Fruit fly (Drosophila melanogaster) whole organism, embryonic: Measurements from ENCODE around the gene Klp67A.
A peak's percentile ranks its signal among the peaks of the same experiment; 100 is the strongest.

Experiments used
- Abd-B ChIP-seq: fragments of 200-800 bp; sonication (Bioruptor generic); optimal IDR thresholded peaks from 2 replicates; lab custom pipeline; 2018; ENCODE audit warnings: missing biosample characterization, mild to moderate bottlenecking, missing genetic modification characterization, moderate library complexity
- Adf1 ChIP-seq: fragments of 200-800 bp; sonication (Bioruptor generic); IDR thresholded peaks from 2 replicates; pipeline ENCODE4 v1.3.6; 2022; ENCODE audit warnings: missing biosample characterization, missing genetic modification characterization
- Awh ChIP-seq: fragments of 200-800 bp; sonication (Bioruptor generic); IDR thresholded peaks from 2 replicates; pipeline ENCODE4, ENCODE4 v1.3.6; 2022; ENCODE audit warnings: missing biosample characterization, missing genetic modification characterization
- CG10654 ChIP-seq: fragments of 200-800 bp; sonication (Bioruptor generic); optimal IDR thresholded peaks from 2 replicates; lab custom pipeline; 2016; ENCODE audit warnings: missing biosample characterization, missing genetic modification characterization
- CG11247 ChIP-seq: fragments of 200-800 bp; sonication (Bioruptor generic); IDR thresholded peaks from 2 replicates; pipeline ENCODE4 v1.3.6; 2022; ENCODE audit warnings: missing biosample characterization, missing genetic modification characterization
- CG11504 ChIP-seq: fragments of 200-800 bp; sonication (Bioruptor generic); optimal IDR thresholded peaks from 3 replicates; lab custom pipeline; 2019; ENCODE audit warnings: missing biosample characterization, mild to moderate bottlenecking, missing genetic modification characterization, moderate library complexity
- CG13123 ChIP-seq: fragments of 200-800 bp; sonication (Bioruptor generic); optimal IDR thresholded peaks from 2 replicates; lab custom pipeline; 2016; ENCODE audit warnings: missing biosample characterization, missing genetic modification characterization
- CG15696 ChIP-seq: fragments of 200-800 bp; sonication (Bioruptor generic); optimal IDR thresholded peaks from 2 replicates; lab custom pipeline; 2019; ENCODE audit warnings: missing biosample characterization, mild to moderate bottlenecking, missing genetic modification characterization, moderate library complexity
- CG16813 ChIP-seq: fragments of 200-800 bp; sonication (Bioruptor generic); IDR thresholded peaks from 3 replicates; pipeline ENCODE4 v1.3.6; 2022; ENCODE audit warnings: missing biosample characterization, missing genetic modification characterization; ENCODE audit not compliant: partially characterized antibody
- CG17328 ChIP-seq: fragments of 200-800 bp; sonication (Bioruptor generic); IDR thresholded peaks from 2 replicates; pipeline ENCODE4 v1.3.6; 2022; ENCODE audit warnings: missing biosample characterization, missing genetic modification characterization
- CG1792 ChIP-seq: fragments of 200-800 bp; sonication (Bioruptor generic); optimal IDR thresholded peaks from 2 replicates; lab custom pipeline; 2016; ENCODE audit warnings: missing biosample characterization, missing genetic modification characterization
- CG2120 ChIP-seq: fragments of 200-800 bp; sonication (Bioruptor generic); optimal IDR thresholded peaks from 3 replicates; lab custom pipeline; 2016; ENCODE audit warnings: missing biosample characterization, missing genetic modification characterization
- CG2875 ChIP-seq: fragments of 200-800 bp; sonication (Bioruptor generic); optimal IDR thresholded peaks from 2 replicates; lab custom pipeline; 2017; ENCODE audit warnings: missing biosample characterization, mild to moderate bottlenecking, missing genetic modification characterization, missing genetic modification reagents
- CG32767 ChIP-seq: fragments of 200-800 bp; sonication (Bioruptor generic); IDR thresholded peaks from 2 replicates; pipeline ENCODE4 v1.3.6; 2022; ENCODE audit warnings: missing biosample characterization, missing genetic modification characterization
- CG4328 ChIP-seq: fragments of 200-800 bp; sonication (Bioruptor generic); optimal IDR thresholded peaks from 3 replicates; lab custom pipeline; 2017; ENCODE audit warnings: missing biosample characterization, missing genetic modification reagents, missing genetic modification characterization
- CG4820 ChIP-seq: fragments of 200-800 bp; sonication (Bioruptor generic); optimal IDR thresholded peaks from 3 replicates; lab custom pipeline; 2016; ENCODE audit warnings: missing biosample characterization, missing genetic modification characterization
- CG6272 ChIP-seq: fragments of 200-800 bp; sonication (Bioruptor generic); IDR thresholded peaks from 2 replicates; pipeline ENCODE4 v1.3.6; 2022; ENCODE audit warnings: missing biosample characterization, missing genetic modification characterization
- CG6689 ChIP-seq: fragments of 200-800 bp; sonication (Bioruptor generic); IDR thresholded peaks from 2 replicates; pipeline ENCODE4 v1.3.6; 2022; ENCODE audit warnings: missing biosample characterization, missing genetic modification characterization
- CG6765 ChIP-seq: fragments of 200-800 bp; sonication (Bioruptor generic); optimal IDR thresholded peaks from 3 replicates; lab custom pipeline; 2017; ENCODE audit warnings: missing biosample characterization, mild to moderate bottlenecking, missing genetic modification characterization
- CG8089 ChIP-seq: fragments of 200-800 bp; sonication (Bioruptor generic); optimal IDR thresholded peaks from 3 replicates; lab custom pipeline; 2016; ENCODE audit warnings: missing biosample characterization, missing genetic modification characterization
- D ChIP-seq, 2 experiments: fragments of 200-800 bp in 1 of 2; fragments of >200 bp in 1 of 2; sonication (Bioruptor generic) in 1 of 2; optimal IDR thresholded peaks; 2 replicates in 1 of 2; 3 replicates in 1 of 2; lab custom pipeline; 2017; ENCODE audit warnings: mild to moderate bottlenecking in 1 of 2, missing biosample characterization in 1 of 2, missing genetic modification characterization in 1 of 2, missing genetic modification reagents in 1 of 2
- Dbx ChIP-seq: fragments of 200-800 bp; sonication (Bioruptor generic); IDR thresholded peaks from 3 replicates; pipeline ENCODE4 v1.3.6; 2022; ENCODE audit warnings: missing biosample characterization, missing genetic modification characterization
- Dek ChIP-seq: fragments of 200-800 bp; sonication (Bioruptor generic); optimal IDR thresholded peaks from 3 replicates; lab custom pipeline; 2019; ENCODE audit warnings: missing biosample characterization, mild to moderate bottlenecking, missing genetic modification characterization, moderate library complexity
- Drgx ChIP-seq: fragments of 200-800 bp; sonication (Bioruptor generic); IDR thresholded peaks from 2 replicates; pipeline ENCODE4 v1.3.6; 2022; ENCODE audit warnings: missing biosample characterization, missing genetic modification characterization
- E2f2 ChIP-seq: fragments of 200-800 bp; sonication (Bioruptor generic); IDR thresholded peaks from 2 replicates; pipeline ENCODE4 v1.3.6; 2022; ENCODE audit warnings: missing biosample characterization, missing genetic modification characterization
- Fer2 ChIP-seq: fragments of 200-800 bp; sonication (Bioruptor generic); optimal IDR thresholded peaks from 2 replicates; lab custom pipeline; 2018; ENCODE audit warnings: missing biosample characterization, mild to moderate bottlenecking, missing genetic modification characterization, moderate library complexity
- Fer3 ChIP-seq: fragments of 200-800 bp; sonication (Bioruptor generic); optimal IDR thresholded peaks from 2 replicates; lab custom pipeline; 2018; ENCODE audit warnings: missing biosample characterization, mild to moderate bottlenecking, missing genetic modification characterization, moderate library complexity
- Lim3 ChIP-seq: fragments of 200-800 bp; sonication (Bioruptor generic); IDR thresholded peaks from 2 replicates; pipeline ENCODE4 v1.3.6; 2022; ENCODE audit warnings: missing biosample characterization, missing genetic modification characterization
- Max ChIP-seq: fragments of 200-800 bp; sonication (Bioruptor generic); optimal IDR thresholded peaks from 2 replicates; lab custom pipeline; 2016; ENCODE audit warnings: missing biosample characterization, mild to moderate bottlenecking, missing genetic modification characterization
- Mes4 ChIP-seq: fragments of 200-800 bp; sonication (Bioruptor generic); optimal IDR thresholded peaks from 2 replicates; lab custom pipeline; 2016; ENCODE audit warnings: missing biosample characterization, missing genetic modification characterization
- Ptx1 ChIP-seq: fragments of 200-800 bp; sonication (Bioruptor generic); IDR thresholded peaks from 2 replicates; pipeline ENCODE4 v1.3.6; 2022; ENCODE audit warnings: missing biosample characterization, missing genetic modification characterization
- Sox100B ChIP-seq: fragments of 200-800 bp; sonication (Bioruptor generic); optimal IDR thresholded peaks from 3 replicates; lab custom pipeline; 2018; ENCODE audit warnings: missing biosample characterization, mild to moderate bottlenecking, missing genetic modification characterization
- Xbp1 ChIP-seq: fragments of 200-800 bp; sonication (Bioruptor generic); optimal IDR thresholded peaks from 3 replicates; lab custom pipeline; 2016; ENCODE audit warnings: missing biosample characterization, mild to moderate bottlenecking, missing genetic modification characterization
- bsh ChIP-seq, 2 experiments: fragments of 200-800 bp; sonication (Bioruptor generic); optimal IDR thresholded peaks; 2 replicates each; lab custom pipeline; 2017 to 2018; ENCODE audit warnings: mild to moderate bottlenecking in 2 of 2, missing biosample characterization in 2 of 2, missing genetic modification characterization in 2 of 2, moderate library complexity in 1 of 2
- chm ChIP-seq: fragments of 200-800 bp; sonication (Bioruptor generic); IDR thresholded peaks from 2 replicates; pipeline ENCODE4 v1.3.6; 2022; ENCODE audit warnings: missing biosample characterization, missing genetic modification characterization
- da ChIP-seq: fragments of 200-800 bp; sonication (Bioruptor generic); optimal IDR thresholded peaks from 2 replicates; lab custom pipeline; 2016; ENCODE audit warnings: missing biosample characterization, missing genetic modification characterization
- dati ChIP-seq: fragments of 200-800 bp; sonication (Bioruptor generic); IDR thresholded peaks from 2 replicates; pipeline ENCODE4 v1.3.6; 2022; ENCODE audit warnings: missing biosample characterization, missing genetic modification characterization
- disco-r ChIP-seq: fragments of 200-800 bp; sonication (Bioruptor generic); optimal IDR thresholded peaks from 2 replicates; lab custom pipeline; 2016; ENCODE audit warnings: missing biosample characterization, missing genetic modification characterization
- exex ChIP-seq: fragments of 200-800 bp; sonication (Bioruptor generic); optimal IDR thresholded peaks from 4 replicates; lab custom pipeline; 2018; ENCODE audit warnings: missing biosample characterization, mild to moderate bottlenecking, missing genetic modification characterization, moderate library complexity
- eyg ChIP-seq: fragments of 200-800 bp; sonication (Bioruptor generic); optimal IDR thresholded peaks from 3 replicates; lab custom pipeline; 2016; ENCODE audit warnings: missing biosample characterization, missing genetic modification characterization
- fd3F ChIP-seq: fragments of 200-800 bp; sonication (Bioruptor generic); optimal IDR thresholded peaks from 2 replicates; lab custom pipeline; 2018; ENCODE audit warnings: missing biosample characterization, mild to moderate bottlenecking, missing genetic modification characterization, moderate library complexity
- gem ChIP-seq: fragments of 200-800 bp; sonication (Bioruptor generic); optimal IDR thresholded peaks from 2 replicates; lab custom pipeline; 2019; ENCODE audit warnings: missing biosample characterization, mild to moderate bottlenecking, missing genetic modification characterization, moderate library complexity
- kay ChIP-seq: fragments of 200-800 bp; sonication (Bioruptor generic); optimal IDR thresholded peaks from 2 replicates; lab custom pipeline; 2016; ENCODE audit warnings: missing biosample characterization, missing genetic modification characterization
- pho ChIP-seq: fragments of 200-800 bp; sonication (Bioruptor generic); optimal IDR thresholded peaks from 2 replicates; lab custom pipeline; 2016; ENCODE audit warnings: missing biosample characterization, missing genetic modification characterization
- salm ChIP-seq: fragments of 200-800 bp; sonication (Bioruptor generic); optimal IDR thresholded peaks from 2 replicates; lab custom pipeline; 2018; ENCODE audit warnings: missing biosample characterization, mild to moderate bottlenecking, missing genetic modification characterization
- tgo ChIP-seq: fragments of 200-800 bp; sonication (Bioruptor generic); IDR thresholded peaks from 3 replicates; pipeline ENCODE4 v1.3.6; 2022; ENCODE audit warnings: missing biosample characterization, missing genetic modification characterization
- tio ChIP-seq: fragments of 200-800 bp; sonication (Bioruptor generic); optimal IDR thresholded peaks from 2 replicates; lab custom pipeline; 2017; ENCODE audit warnings: missing biosample characterization, missing genetic modification characterization, inconsistent platforms
- tll ChIP-seq, 2 experiments: fragments of 200-800 bp in 1 of 2; fragments of >200 bp in 1 of 2; sonication (Bioruptor generic) in 1 of 2; optimal IDR thresholded peaks; 2 replicates each; lab custom pipeline; 2017 to 2019; ENCODE audit warnings: missing biosample characterization in 2 of 2, missing genetic modification characterization in 2 of 2, mild to moderate bottlenecking in 1 of 2, moderate library complexity in 1 of 2
- tx ChIP-seq: fragments of 200-800 bp; sonication (Bioruptor generic); optimal IDR thresholded peaks from 2 replicates; lab custom pipeline; 2016; ENCODE audit warnings: missing biosample characterization, missing genetic modification characterization

Klp67A gene

dm6 chr3L:9410754-9411423 lies 44.0 kb upstream of the Klp67A start, which contains the start of the genes CG4022 and Cpsf5 (continued):
- TF ChIP-seq E2f2 (GFP tag; lab: Robert Waterston, UW) (peak; percentile 70), Abd-B (GFP tag; lab: Kevin White, UChicago) (peak; percentile 86), disco-r (GFP tag; lab: Kevin White, UChicago) (no peak), Fer2 (tag; lab: Kevin White, UChicago) (peak; percentile 67), eyg (peak; percentile 2), CG8089 (GFP tag; lab: Kevin White, UChicago) (peak; percentile 20), Lim3 (GFP tag; lab: Robert Waterston, UW) (no peak), Sox100B (GFP tag; lab: Kevin White, UChicago) (peak; percentile 71), tgo (peak; percentile 86), chm (GFP tag; lab: Robert Waterston, UW) (peak; percentile 50; the same call in 1 of the 2 replicates), Max (peak; percentile 86), da (peak; percentile 21), salm (tag; lab: Kevin White, UChicago) (peak; percentile 43), Adf1 (GFP tag; lab: Robert Waterston, UW) (peak; percentile 61; the same call in 1 of the 2 replicates), pho (peak; percentile 67), Drgx (GFP tag; lab: Robert Waterston, UW) (peak; percentile 39), CG6689 (GFP tag; lab: Robert Waterston, UW) (peak; percentile 79), CG2120 (GFP tag; lab: Kevin White, UChicago) (peak; percentile 89), bsh (GFP tag; optimal IDR thresholded peaks at IDR 0.05; lab: Kevin White, UChicago) (peak in 1 of 2 experiments; percentile 87), CG11247 (GFP tag; lab: Robert Waterston, UW) (peak; percentile 70), Fer3 (peak; percentile 78), CG10654 (peak; percentile 80), tx (GFP tag; lab: Kevin White, UChicago) (peak; percentile 40), CG6272 (GFP tag; lab: Robert Waterston, UW) (peak; percentile 66), gem (tag; lab: Kevin White, UChicago) (peak; percentile 93), Dbx (GFP tag; lab: Robert Waterston, UW) (peak; percentile 93), CG4820 (GFP tag; lab: Kevin White, UChicago) (peak; percentile 61), kay (peak; percentile 71), CG13123 (GFP tag; lab: Kevin White, UChicago) (peak; percentile 74), D (optimal IDR thresholded peaks at IDR 0.05; lab: Kevin White, UChicago) (no peak), D (GFP tag; optimal IDR thresholded peaks at IDR 0.05; lab: Kevin White, UChicago) (peak; percentile 75), Mes4 (GFP tag; lab: Kevin White, UChicago) (peak; percentile 32), CG16813 (GFP tag; lab: Robert Waterston, UW) (peak; percentile 48; the same call in 1 of the 3 replicates), Awh (GFP tag; lab: Robert Waterston, UW) (peak; percentile 62; the same call in 1 of the 2 replicates), CG6765 (GFP tag; lab: Kevin White, UChicago) (no peak), tll (GFP tag; optimal IDR thresholded peaks at IDR 0.05; lab: Kevin White, UChicago) (no peak), CG17328 (GFP tag; lab: Robert Waterston, UW) (peak; percentile 87), Dek (tag; lab: Kevin White, UChicago) (peak; percentile 83), CG2875 (GFP tag; lab: Kevin White, UChicago) (peak; percentile 47), Ptx1 (GFP tag; lab: Robert Waterston, UW) (peak; percentile 84), CG15696 (tag; lab: Kevin White, UChicago) (peak; percentile 85), CG11504 (tag; lab: Kevin White, UChicago) (peak; percentile 82), CG32767 (peak; percentile 91), fd3F (GFP tag; lab: Kevin White, UChicago) (peak; percentile 87), dati (GFP tag; lab: Robert Waterston, UW) (peak; percentile 25; the same call in 1 of the 2 replicates), Xbp1 (peak; percentile 84), tio (GFP tag; lab: Kevin White, UChicago) (no peak), exex (tag; lab: Kevin White, UChicago) (peak; percentile 77), CG1792 (peak; percentile 55), CG4328 (GFP tag; lab: Kevin White, UChicago) (peak; percentile 78)
